Worm (Caenorhabditis elegans) whole organism, young adult: ENCODE results near the gene Y14H12A.2.

ENCODE experiments used
- C17E4.6 ChIP-seq: fragments of 200-800 bp; sonication (Bioruptor generic); IDR thresholded peaks from 2 replicates; pipeline ENCODE4 v1.3.6; 2022; ENCODE audit warnings: missing genetic modification reagents, missing genetic modification characterization, missing compliant biosample characterization
- D2030.7 ChIP-seq: fragments of 200-800 bp; sonication (Bioruptor generic); IDR thresholded peaks from 2 replicates; pipeline ENCODE4 v1.3.6; 2022; ENCODE audit warnings: missing genetic modification reagents, missing genetic modification characterization, missing compliant biosample characterization
- F10E7.11 ChIP-seq: sonication (generic microtip); optimal IDR thresholded peaks from 2 replicates; lab custom pipeline; 2017; ENCODE audit warnings: mild to moderate bottlenecking, missing genetic modification characterization, moderate library complexity, missing compliant biosample characterization
- F22D6.2 ChIP-seq: sonication (generic microtip); optimal IDR thresholded peaks from 2 replicates; lab custom pipeline; 2016; ENCODE audit warnings: mild to moderate bottlenecking, missing genetic modification characterization, missing compliant biosample characterization
- F33H1.4 ChIP-seq: fragments of 200-800 bp; sonication (Bioruptor generic); IDR thresholded peaks from 2 replicates; pipeline ENCODE4 v1.3.6; 2022; ENCODE audit warnings: missing genetic modification reagents, missing genetic modification characterization, missing compliant biosample characterization
- F37B4.10 ChIP-seq: fragments of 200-800 bp; sonication (Bioruptor generic); IDR thresholded peaks from 2 replicates; pipeline ENCODE4 v1.3.6; 2022; ENCODE audit warnings: missing genetic modification characterization, missing compliant biosample characterization
- F52B5.7 ChIP-seq: sonication (generic microtip); optimal IDR thresholded peaks from 2 replicates; lab custom pipeline; 2016; ENCODE audit warnings: mild to moderate bottlenecking, missing genetic modification characterization, missing compliant biosample characterization
- F55B11.4 ChIP-seq: sonication (generic microtip); optimal IDR thresholded peaks from 2 replicates; lab custom pipeline; 2016; ENCODE audit warnings: missing compliant biosample characterization, missing genetic modification characterization, borderline replicate concordance; ENCODE audit not compliant: insufficient read depth
- F57A8.1 ChIP-seq: fragments of 200-800 bp; sonication (Bioruptor generic); optimal IDR thresholded peaks from 2 replicates; lab custom pipeline; 2018; ENCODE audit warnings: mild to moderate bottlenecking, missing genetic modification characterization, moderate library complexity, missing compliant biosample characterization
- T07F8.4 ChIP-seq: sonication (generic microtip); optimal IDR thresholded peaks from 2 replicates; lab custom pipeline; 2016; ENCODE audit warnings: mild to moderate bottlenecking, missing genetic modification characterization, moderate library complexity, missing compliant biosample characterization
- ZK185.1 ChIP-seq: sonication (generic microtip); optimal IDR thresholded peaks from 2 replicates; lab custom pipeline; 2016; ENCODE audit warnings: mild to moderate bottlenecking, missing genetic modification characterization, missing compliant biosample characterization; ENCODE audit not compliant: poor library complexity, severe bottlenecking
- atf-7 ChIP-seq: sonication (generic microtip); optimal IDR thresholded peaks from 2 replicates; lab custom pipeline; 2017; ENCODE audit warnings: mild to moderate bottlenecking, missing genetic modification characterization, missing compliant biosample characterization
- attf-6 ChIP-seq: fragments of 200-800 bp; sonication (Bioruptor generic); IDR thresholded peaks from 2 replicates; pipeline ENCODE4 v1.3.6; 2022; ENCODE audit warnings: missing genetic modification reagents, missing genetic modification characterization, missing compliant biosample characterization
- bed-2 ChIP-seq: fragments of 200-800 bp; sonication (Bioruptor generic); IDR thresholded peaks from 2 replicates; pipeline ENCODE4 v1.3.6; 2022; ENCODE audit warnings: missing genetic modification reagents, missing genetic modification characterization, missing compliant biosample characterization
- chd-7 ChIP-seq: sonication (generic microtip); optimal IDR thresholded peaks from 2 replicates; lab custom pipeline; 2016; ENCODE audit warnings: mild to moderate bottlenecking, missing genetic modification characterization, moderate library complexity, missing compliant biosample characterization
- dpl-1 ChIP-seq: fragments of 150-350 bp; optimal IDR thresholded peaks from 2 replicates; lab custom pipeline; 2014; ENCODE audit warnings: missing biosample characterization, missing genetic modification reagents, missing genetic modification characterization
- egl-44 ChIP-seq: fragments of 200-800 bp; sonication (Bioruptor generic); IDR thresholded peaks from 2 replicates; pipeline ENCODE4 v1.3.6; 2022; ENCODE audit warnings: missing genetic modification reagents, missing genetic modification characterization, missing compliant biosample characterization
- ets-4 ChIP-seq: fragments of 200-800 bp; sonication (Bioruptor generic); optimal IDR thresholded peaks from 2 replicates; lab custom pipeline; 2018; ENCODE audit warnings: mild to moderate bottlenecking, missing genetic modification characterization, missing compliant biosample characterization
- fkh-3 ChIP-seq: sonication (generic microtip); optimal IDR thresholded peaks from 2 replicates; lab custom pipeline; 2016; ENCODE audit warnings: mild to moderate bottlenecking, missing genetic modification characterization, missing compliant biosample characterization
- hmg-20 ChIP-seq: fragments of 200-800 bp; sonication (Bioruptor generic); IDR thresholded peaks from 2 replicates; pipeline ENCODE4 v1.3.6; 2022; ENCODE audit warnings: missing genetic modification reagents, missing genetic modification characterization, missing compliant biosample characterization
- hsf-1 ChIP-seq: fragments of 200-800 bp; sonication (Bioruptor generic); IDR thresholded peaks from 2 replicates; pipeline ENCODE4 v1.3.6; 2022; ENCODE audit warnings: missing genetic modification reagents, missing genetic modification characterization, missing compliant biosample characterization
- lin-40 ChIP-seq: sonication (generic microtip); optimal IDR thresholded peaks from 2 replicates; lab custom pipeline; 2016; ENCODE audit warnings: missing genetic modification characterization, mild to moderate bottlenecking, missing compliant biosample characterization, missing genotype, missing genetic modification reagents
- lir-1 ChIP-seq: fragments of 200-800 bp; sonication (Bioruptor generic); conservative IDR thresholded peaks from 2 replicates; pipeline ENCODE4 v1.3.6; 2022; ENCODE audit warnings: missing genetic modification reagents, missing genetic modification characterization, missing compliant biosample characterization
- madf-3 ChIP-seq: fragments of 200-800 bp; sonication (Bioruptor generic); IDR thresholded peaks from 2 replicates; pipeline ENCODE4 v1.3.6; 2022; ENCODE audit warnings: missing genetic modification reagents, missing genetic modification characterization, missing compliant biosample characterization
- madf-6 ChIP-seq: fragments of 200-800 bp; sonication (Bioruptor generic); IDR thresholded peaks from 2 replicates; pipeline ENCODE4 v1.3.6; 2022; ENCODE audit warnings: missing genetic modification reagents, missing genetic modification characterization, missing compliant biosample characterization
- madf-8 ChIP-seq: fragments of 200-800 bp; sonication (Bioruptor generic); conservative IDR thresholded peaks from 2 replicates; pipeline ENCODE4 v1.3.6; 2022; ENCODE audit warnings: missing genetic modification reagents, missing genetic modification characterization, missing compliant biosample characterization
- mes-4 ChIP-seq: sonication (generic microtip); optimal IDR thresholded peaks from 2 replicates; lab custom pipeline; 2016; ENCODE audit warnings: missing genotype, missing genetic modification characterization, missing compliant biosample characterization
- nfya-2 ChIP-seq: fragments of 200-800 bp; sonication (Bioruptor generic); IDR thresholded peaks from 2 replicates; pipeline ENCODE4 v1.3.6; 2022; ENCODE audit warnings: missing genetic modification reagents, missing genetic modification characterization, missing compliant biosample characterization
- nfyb-1 ChIP-seq: fragments of 200-800 bp; sonication (Bioruptor generic); IDR thresholded peaks from 2 replicates; pipeline ENCODE4 v1.3.6; 2022; ENCODE audit warnings: missing genetic modification reagents, missing genetic modification characterization, missing compliant biosample characterization
- nhr-120 ChIP-seq: fragments of 200-800 bp; sonication (Bioruptor generic); IDR thresholded peaks from 2 replicates; pipeline ENCODE4 v1.3.6; 2022; ENCODE audit warnings: missing genetic modification characterization, missing compliant biosample characterization
- nhr-179 ChIP-seq: sonication (generic microtip); optimal IDR thresholded peaks from 2 replicates; lab custom pipeline; 2016; ENCODE audit warnings: mild to moderate bottlenecking, missing genetic modification characterization, missing compliant biosample characterization
- nhr-80 ChIP-seq: sonication (generic microtip); optimal IDR thresholded peaks from 2 replicates; lab custom pipeline; 2016; ENCODE audit warnings: missing genetic modification characterization, missing compliant biosample characterization
- snpc-1.3 ChIP-seq: sonication (generic microtip); optimal IDR thresholded peaks from 2 replicates; lab custom pipeline; 2017; ENCODE audit warnings: missing genetic modification characterization, mild to moderate bottlenecking, missing compliant biosample characterization, antibody characterized with exemption, moderate library complexity, missing genotype, missing genetic modification reagents; ENCODE audit not compliant: insufficient read depth
- snpc-3.4 ChIP-seq: sonication (generic microtip); optimal IDR thresholded peaks from 2 replicates; lab custom pipeline; 2017; ENCODE audit warnings: missing genetic modification characterization, mild to moderate bottlenecking, missing compliant biosample characterization, antibody characterized with exemption, moderate library complexity, missing genotype, missing genetic modification reagents
- somi-1 ChIP-seq: fragments of 200-800 bp; sonication (Bioruptor generic); optimal IDR thresholded peaks from 2 replicates; lab custom pipeline; 2018; ENCODE audit warnings: mild to moderate bottlenecking, missing genetic modification characterization, missing compliant biosample characterization
- ztf-28 ChIP-seq: fragments of 200-800 bp; sonication (Bioruptor generic); IDR thresholded peaks from 2 replicates; pipeline ENCODE4 v1.3.6; 2022; ENCODE audit warnings: missing genetic modification reagents, missing genetic modification characterization, missing compliant biosample characterization
- ztf-6 ChIP-seq: fragments of 200-800 bp; sonication (Bioruptor generic); IDR thresholded peaks from 2 replicates; pipeline ENCODE4 v1.3.6; 2022; ENCODE audit warnings: missing genetic modification reagents, missing genetic modification characterization, missing compliant biosample characterization

Gene Y14H12A.2

ce11 chrII:3996005-3996404, 6.5 kb upstream of the Y14H12A.2 start, which contains the start of gene clc-22:
Gene clc-22 (minus strand): TSS chrII:3996075.
- TF ChIP-seq snpc-3.4 = no peak
- no peak for TF ChIP-seq F55B11.4 (tag; lab: Kevin White, UChicago)
- no peak for TF ChIP-seq F37B4.10 (GFP tag; lab: Robert Waterston, UW)
- no peak for TF ChIP-seq lir-1 (GFP tag; lab: Robert Waterston, UW)
- no peak for TF ChIP-seq ztf-6 (GFP tag; lab: Robert Waterston, UW)
- TF ChIP-seq atf-7 (tag; lab: Kevin White, UChicago) = no peak
- TF ChIP-seq nfyb-1 (GFP tag; lab: Robert Waterston, UW) = no peak
- TF ChIP-seq dpl-1 = no peak
- TF ChIP-seq hmg-20 (GFP tag; lab: Robert Waterston, UW) = no peak
- TF ChIP-seq fkh-3 (tag; lab: Kevin White, UChicago) = no peak
- no peak for TF ChIP-seq attf-6 (GFP tag; lab: Robert Waterston, UW)
- no peak for TF ChIP-seq hsf-1 (GFP tag; lab: Robert Waterston, UW)
- no peak for TF ChIP-seq C17E4.6
- no peak for TF ChIP-seq T07F8.4 (tag; lab: Kevin White, UChicago)
- TF ChIP-seq ets-4 (GFP tag; lab: Kevin White, UChicago) = no peak
- TF ChIP-seq chd-7 (tag; lab: Kevin White, UChicago) = no peak
- no peak for TF ChIP-seq nfya-2 (GFP tag; lab: Robert Waterston, UW)
- no peak for TF ChIP-seq snpc-1.3
- no peak for TF ChIP-seq egl-44 (GFP tag; lab: Robert Waterston, UW)
- no peak for TF ChIP-seq F33H1.4

ce11 chrII:3992660-3993245, 3.3 kb upstream of the Y14H12A.2 start, which contains the start of gene Y14H12A.1:
Gene Y14H12A.1 (plus strand): TSS chrII:3993195.
- TF ChIP-seq F22D6.2 (tag; lab: Kevin White, UChicago) (no peak), nhr-80 (tag; lab: Kevin White, UChicago) (peak; percentile 12)

DNA sequence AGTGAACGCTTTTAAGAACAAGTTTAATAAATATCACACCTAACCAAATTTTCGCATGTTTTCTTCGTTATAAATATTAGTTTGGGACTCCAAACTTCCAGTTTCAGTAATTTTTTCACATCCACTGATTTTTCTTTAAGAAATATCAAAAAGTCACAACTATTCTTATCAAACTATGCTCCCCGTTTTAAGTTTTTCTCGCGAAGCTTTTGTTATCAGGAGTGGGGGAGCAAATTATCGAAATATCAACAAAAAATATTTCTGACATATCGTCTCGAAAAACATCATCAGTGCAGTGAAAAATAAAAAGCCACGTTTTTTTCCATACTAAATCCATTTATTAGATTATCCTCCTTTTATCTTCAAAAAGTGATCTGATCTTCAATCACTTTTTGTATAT, 2.6 kb upstream of the Y14H12A.2 start:
- no peak for TF ChIP-seq F52B5.7 (tag; lab: Kevin White, UChicago)
- peak; percentile 40 for TF ChIP-seq nhr-80 (tag; lab: Kevin White, UChicago)

ce11 chrII:3990706-3991105, 1.2 kb upstream of the Y14H12A.2 start:
- TF ChIP-seq F10E7.11 (tag; lab: Kevin White, UChicago) (no peak), D2030.7 (no peak), madf-3 (GFP tag; lab: Robert Waterston, UW) (no peak), mes-4 (tag; lab: Kevin White, UChicago) (no peak), C17E4.6 (no peak), nhr-179 (tag; lab: Kevin White, UChicago) (no peak), bed-2 (no peak), madf-6 (no peak), somi-1 (no peak), ztf-28 (no peak), chd-7 (tag; lab: Kevin White, UChicago) (no peak), egl-44 (GFP tag; lab: Robert Waterston, UW) (no peak), snpc-1.3 (no peak), madf-8 (GFP tag; lab: Robert Waterston, UW) (no peak), lin-40 (tag; lab: Kevin White, UChicago) (no peak), ZK185.1 (tag; lab: Kevin White, UChicago) (no peak), nhr-120 (no peak), F57A8.1 (GFP tag; lab: Kevin White, UChicago) (no peak)
- TF ChIP-seq, all 124 proteins: peak for 0
